Fruit fly (Drosophila melanogaster): ENCODE results near the gene cyc.

The cyc gene

dm6 chr3L:19794203-19794802, 21.4 kb downstream of the cyc start (continued):
- TF ChIP-seq CG15601 (tag; optimal IDR thresholded peaks at IDR 0.05) (peak; percentile 72), CG3847 (GFP tag; IDR thresholded peaks at IDR 0.05) (peak; percentile 74), Usf (GFP tag; optimal IDR thresholded peaks at IDR 0.05) (peak; percentile 75)

- TF ChIP-seq CG3847 (GFP tag; IDR thresholded peaks at IDR 0.05) (peak; percentile 64), dpn (GFP tag; optimal IDR thresholded peaks at IDR 0.05) (no peak), pzg (GFP tag; optimal IDR thresholded peaks at IDR 0.05) (peak; percentile 93), CG15514 (GFP tag; optimal IDR thresholded peaks at IDR 0.05) (peak; percentile 100), HmgD (GFP tag; optimal IDR thresholded peaks at IDR 0.05) (peak; percentile 42), stwl (tag; optimal IDR thresholded peaks at IDR 0.05) (peak; percentile 95), CG17912 (GFP tag; optimal IDR thresholded peaks at IDR 0.05) (no peak), CG13287 (GFP tag; IDR thresholded peaks at IDR 0.05; ENCODE audit: partially characterized antibody) (peak; percentile 48), CG34376 (GFP tag; optimal IDR thresholded peaks at IDR 0.05) (peak; percentile 19), CG8478 (optimal IDR thresholded peaks at IDR 0.05) (no peak), Adf1 (GFP tag; IDR thresholded peaks at IDR 0.05) (peak; percentile 25; the same call in 1 of the 2 replicates), cas (GFP tag; IDR thresholded peaks at IDR 0.05) (no peak), CG2120 (GFP tag; optimal IDR thresholded peaks at IDR 0.05) (no peak), unc-4 (GFP tag; IDR thresholded peaks at IDR 0.05; ENCODE audit: partially characterized antibody) (peak; percentile 47), lbe (GFP tag; optimal IDR thresholded peaks at IDR 0.05) (peak; percentile 47), CG2116 (GFP tag; optimal IDR thresholded peaks at IDR 0.05) (peak; percentile 69), row (GFP tag; IDR thresholded peaks at IDR 0.05) (peak; percentile 43; the same call in 2 of the 3 replicates), CG11456 (GFP tag; IDR thresholded peaks at IDR 0.05) (0 out of 3 replicates have a peak, but pooled peaks have one; percentile 29), Med (GFP tag) (peak; percentile 91), CG8765 (GFP tag; IDR thresholded peaks at IDR 0.05) (0 out of 2 replicates have a peak, but pooled peaks have one; percentile 10), chm (GFP tag; IDR thresholded peaks at IDR 0.05) (peak; percentile 81), vnd (GFP tag; IDR thresholded peaks at IDR 0.05; ENCODE audit: partially characterized antibody) (no peak), CG1603 (tag; optimal IDR thresholded peaks at IDR 0.05) (peak; percentile 66), btn (GFP tag; optimal IDR thresholded peaks at IDR 0.05) (no peak), gem (tag; optimal IDR thresholded peaks at IDR 0.05) (peak; percentile 11), CG34224 (GFP tag; IDR thresholded peaks at IDR 0.05; ENCODE audit: partially characterized antibody) (peak; percentile 55; the same call in 2 of the 3 replicates), dimm (GFP tag; IDR thresholded peaks at IDR 0.05) (no peak), nerfin-1 (tag; optimal IDR thresholded peaks at IDR 0.05) (no peak), Opbp (GFP tag; IDR thresholded peaks at IDR 0.05; ENCODE audit: partially characterized antibody) (peak; percentile 69), CG31224 (GFP tag; IDR thresholded peaks at IDR 0.05) (no peak), tx (GFP tag; optimal IDR thresholded peaks at IDR 0.05) (no peak), sna (GFP tag; IDR thresholded peaks at IDR 0.05; ENCODE audit: partially characterized antibody) (peak; percentile 27; the same call in 1 of the 2 replicates), crp (GFP tag; optimal IDR thresholded peaks at IDR 0.05) (peak; percentile 53 to 89), lab (GFP tag; optimal IDR thresholded peaks at IDR 0.05) (peak; percentile 40), Ets97D (GFP tag; optimal IDR thresholded peaks at IDR 0.05) (peak; percentile 85), CG1024 (GFP tag; IDR thresholded peaks at IDR 0.05) (no peak), CG12104 (GFP tag; optimal IDR thresholded peaks at IDR 0.05) (peak; percentile 10), bbx (GFP tag; IDR thresholded peaks at IDR 0.05; ENCODE audit: partially characterized antibody) (peak; percentile 54; the same call in 1 of the 2 replicates), exex (tag; optimal IDR thresholded peaks at IDR 0.05) (no peak), YL-1 (GFP tag; optimal IDR thresholded peaks at IDR 0.05) (no peak), oc (tag; optimal IDR thresholded peaks at IDR 0.05) (peak; percentile 10), ase (GFP tag; IDR thresholded peaks at IDR 0.05) (no peak), CG43689 (GFP tag; IDR thresholded peaks at IDR 0.05) (no peak), Dad (GFP tag; optimal IDR thresholded peaks at IDR 0.05) (peak; percentile 48)
Observed at dm6 chr3L:19793438-19793998, 22.2 kb downstream of the cyc start, which contains the start of the genes CG42637, Gyc76C and SREBP. Gene CG42637, minus strand, starts transcription at chr3L:19793569. Gene Gyc76C, minus strand, starts transcription at chr3L:19793569. Gene SREBP, plus strand, starts transcription at chr3L:19793935.
